Fruit fly (Drosophila melanogaster) whole organism, embryonic: ENCODE measurements around the gene Bx.
A peak's percentile ranks its signal among the peaks of the same experiment; 100 is the strongest.

Source experiments
- Abd-B ChIP-seq: fragments of 200-800 bp; sonication (Bioruptor generic); optimal IDR thresholded peaks from 2 replicates; lab custom pipeline; 2018; ENCODE audit warnings: missing biosample characterization, mild to moderate bottlenecking, missing genetic modification characterization, moderate library complexity
- Adf1 ChIP-seq: fragments of 200-800 bp; sonication (Bioruptor generic); IDR thresholded peaks from 2 replicates; pipeline ENCODE4 v1.3.6; 2022; ENCODE audit warnings: missing biosample characterization, missing genetic modification characterization
- CG10462 ChIP-seq: fragments of 200-800 bp; sonication (Bioruptor generic); optimal IDR thresholded peaks from 2 replicates; lab custom pipeline; 2016; ENCODE audit warnings: missing biosample characterization, missing genetic modification characterization
- CG12659 ChIP-seq: fragments of 200-800 bp; sonication (Bioruptor generic); optimal IDR thresholded peaks from 3 replicates; lab custom pipeline; 2017; ENCODE audit warnings: mild to moderate bottlenecking, missing biosample characterization, missing genetic modification reagents, missing genetic modification characterization
- CG12769 ChIP-seq: fragments of 200-800 bp; sonication (Bioruptor generic); optimal IDR thresholded peaks from 2 replicates; lab custom pipeline; 2019; ENCODE audit warnings: missing biosample characterization, mild to moderate bottlenecking, missing genetic modification characterization, moderate library complexity
- CG14710 ChIP-seq: fragments of 200-800 bp; sonication (Bioruptor generic); optimal IDR thresholded peaks from 3 replicates; lab custom pipeline; 2019; ENCODE audit warnings: missing biosample characterization, mild to moderate bottlenecking, missing genetic modification characterization, moderate library complexity
- CG1602 ChIP-seq: fragments of 200-800 bp; sonication (Bioruptor generic); optimal IDR thresholded peaks from 3 replicates; lab custom pipeline; 2016; ENCODE audit warnings: missing biosample characterization, missing genetic modification characterization
- CG16813 ChIP-seq: fragments of 200-800 bp; sonication (Bioruptor generic); IDR thresholded peaks from 3 replicates; pipeline ENCODE4 v1.3.6; 2022; ENCODE audit warnings: missing biosample characterization, missing genetic modification characterization; ENCODE audit not compliant: partially characterized antibody
- CG16815 ChIP-seq: fragments of 200-800 bp; sonication (Bioruptor generic); optimal IDR thresholded peaks from 3 replicates; lab custom pipeline; 2017; ENCODE audit warnings: missing biosample characterization, mild to moderate bottlenecking, missing genetic modification characterization
- CG17359 ChIP-seq: fragments of 200-800 bp; sonication (Bioruptor generic); optimal IDR thresholded peaks from 3 replicates; lab custom pipeline; 2018; ENCODE audit warnings: missing biosample characterization, mild to moderate bottlenecking, missing genetic modification characterization, moderate library complexity
- CG17612 ChIP-seq: fragments of 200-800 bp; sonication (Bioruptor generic); IDR thresholded peaks from 2 replicates; pipeline ENCODE4 v1.3.6; 2022; ENCODE audit warnings: missing biosample characterization, missing genetic modification characterization
- CG1832 ChIP-seq: fragments of 200-800 bp; sonication (Bioruptor generic); optimal IDR thresholded peaks from 2 replicates; lab custom pipeline; 2017; ENCODE audit warnings: missing biosample characterization, mild to moderate bottlenecking, missing genetic modification characterization, inconsistent platforms
- CG18476 ChIP-seq: fragments of 200-800 bp; sonication (Bioruptor generic); optimal IDR thresholded peaks from 2 replicates; lab custom pipeline; 2016; ENCODE audit warnings: missing biosample characterization, mild to moderate bottlenecking, missing genetic modification characterization
- CG2889 ChIP-seq: fragments of 200-800 bp; sonication (Bioruptor generic); IDR thresholded peaks from 3 replicates; pipeline ENCODE4 v1.3.6; 2022; ENCODE audit warnings: missing biosample characterization, missing genetic modification characterization
- CG30020 ChIP-seq: fragments of 200-800 bp; optimal IDR thresholded peaks from 2 replicates; lab custom pipeline; 2019; ENCODE audit warnings: missing biosample characterization, mild to moderate bottlenecking, missing genetic modification characterization, moderate library complexity
- CG30431 ChIP-seq: fragments of 200-800 bp; sonication (Bioruptor generic); optimal IDR thresholded peaks from 2 replicates; lab custom pipeline; 2017; ENCODE audit warnings: missing biosample characterization, missing genetic modification characterization
- CG31441 ChIP-seq: fragments of 200-800 bp; sonication (Bioruptor generic); IDR thresholded peaks from 2 replicates; pipeline ENCODE4 v1.3.6; 2022; ENCODE audit warnings: missing biosample characterization, missing genetic modification characterization
- CG3163 ChIP-seq: fragments of 200-800 bp; sonication (Bioruptor generic); optimal IDR thresholded peaks from 3 replicates; lab custom pipeline; 2016; ENCODE audit warnings: missing biosample characterization, missing genetic modification characterization
- CG5245 ChIP-seq: fragments of 200-800 bp; sonication (Bioruptor generic); optimal IDR thresholded peaks from 3 replicates; lab custom pipeline; 2016; ENCODE audit warnings: missing biosample characterization, missing genetic modification characterization
- CG6683 ChIP-seq: fragments of 200-800 bp; sonication (Bioruptor generic); optimal IDR thresholded peaks from 2 replicates; lab custom pipeline; 2017; ENCODE audit warnings: missing biosample characterization, mild to moderate bottlenecking, missing genetic modification characterization, missing genetic modification reagents
- CG7928 ChIP-seq: fragments of 200-800 bp; sonication (Bioruptor generic); optimal IDR thresholded peaks from 2 replicates; lab custom pipeline; 2017; ENCODE audit warnings: missing biosample characterization, mild to moderate bottlenecking, missing genetic modification characterization
- CG8089 ChIP-seq: fragments of 200-800 bp; sonication (Bioruptor generic); optimal IDR thresholded peaks from 3 replicates; lab custom pipeline; 2016; ENCODE audit warnings: missing biosample characterization, missing genetic modification characterization
- Chrac-16 ChIP-seq: fragments of 200-800 bp; sonication (Bioruptor generic); optimal IDR thresholded peaks from 3 replicates; lab custom pipeline; 2016; ENCODE audit warnings: missing biosample characterization, missing genetic modification characterization
- Dll ChIP-seq: fragments of 200-800 bp; sonication (Bioruptor generic); IDR thresholded peaks from 4 replicates; pipeline ENCODE4 v1.3.6; 2022; ENCODE audit warnings: missing biosample characterization, missing genetic modification characterization; ENCODE audit not compliant: partially characterized antibody
- Dp ChIP-seq: fragments of 200-800 bp; sonication (Bioruptor generic); optimal IDR thresholded peaks from 2 replicates; lab custom pipeline; 2018; ENCODE audit warnings: missing biosample characterization, mild to moderate bottlenecking, missing genetic modification characterization, moderate library complexity
- ERR ChIP-seq: fragments of 200-800 bp; sonication (Bioruptor generic); optimal IDR thresholded peaks from 2 replicates; lab custom pipeline; 2016; ENCODE audit warnings: missing biosample characterization, missing genetic modification characterization
- Eip74EF ChIP-seq, 2 experiments: fragments of 200-800 bp in 1 of 2; fragments of >200 bp in 1 of 2; sonication (Bioruptor generic) in 1 of 2; optimal IDR thresholded peaks; 2 replicates each; lab custom pipeline; 2017 to 2019; ENCODE audit warnings: missing biosample characterization in 2 of 2, missing genetic modification characterization in 2 of 2, mild to moderate bottlenecking in 1 of 2, moderate library complexity in 1 of 2
- Gsc ChIP-seq: fragments of 200-800 bp; sonication (Bioruptor generic); IDR thresholded peaks from 2 replicates; pipeline ENCODE4 v1.3.6; 2022; ENCODE audit warnings: missing biosample characterization, missing genetic modification characterization
- Gug ChIP-seq: fragments of 200-800 bp; sonication (Bioruptor generic); IDR thresholded peaks from 4 replicates; pipeline ENCODE4 v1.3.6; 2022; ENCODE audit warnings: missing biosample characterization, missing genetic modification characterization
- HLH54F ChIP-seq: fragments of 200-800 bp; sonication (Bioruptor generic); optimal IDR thresholded peaks from 3 replicates; lab custom pipeline; 2016; ENCODE audit warnings: missing biosample characterization, missing genetic modification characterization
- Hr39 ChIP-seq: fragments of >200 bp; optimal IDR thresholded peaks from 2 replicates; lab custom pipeline; 2017
- Hr78 ChIP-seq, 2 experiments: fragments of 200-800 bp in 1 of 2; fragments of >200 bp in 1 of 2; sonication (Bioruptor generic) in 1 of 2; optimal IDR thresholded peaks; 2 replicates each; lab custom pipeline; 2017 to 2019; ENCODE audit warnings: missing biosample characterization in 2 of 2, missing genetic modification characterization in 2 of 2, mild to moderate bottlenecking in 1 of 2, moderate library complexity in 1 of 2
- Lhr ChIP-seq: fragments of 200-800 bp; sonication (Bioruptor generic); optimal IDR thresholded peaks from 3 replicates; lab custom pipeline; 2017; ENCODE audit warnings: mild to moderate bottlenecking, missing biosample characterization, missing genetic modification reagents, missing genetic modification characterization
- NC2β ChIP-seq: fragments of 200-800 bp; sonication (Bioruptor generic); optimal IDR thresholded peaks from 2 replicates; lab custom pipeline; 2016; ENCODE audit warnings: missing biosample characterization, missing genetic modification characterization
- Nf-YA ChIP-seq: fragments of 200-800 bp; sonication (Bioruptor generic); IDR thresholded peaks from 2 replicates; pipeline ENCODE4 v1.3.6; 2022; ENCODE audit warnings: missing biosample characterization, missing genetic modification characterization
- Optix ChIP-seq: fragments of 200-800 bp; sonication (Bioruptor generic); IDR thresholded peaks from 3 replicates; pipeline ENCODE4 v1.3.6; 2022; ENCODE audit warnings: missing biosample characterization, missing genetic modification characterization
- Ptx1 ChIP-seq: fragments of 200-800 bp; sonication (Bioruptor generic); IDR thresholded peaks from 2 replicates; pipeline ENCODE4 v1.3.6; 2022; ENCODE audit warnings: missing biosample characterization, missing genetic modification characterization
- Spps ChIP-seq: fragments of 200-800 bp; sonication (Bioruptor generic); optimal IDR thresholded peaks from 2 replicates; lab custom pipeline; 2018; ENCODE audit warnings: missing biosample characterization, mild to moderate bottlenecking, missing genetic modification characterization
- Stat92E ChIP-seq, 3 experiments: fragments of >200 bp in 2 of 3; fragments of 200-800 bp in 1 of 3; sonication (Bioruptor generic) in 1 of 3; optimal IDR thresholded peaks; 2 replicates each; lab custom pipeline; 2017 to 2019; ENCODE audit warnings: missing biosample characterization in 3 of 3, missing genetic modification characterization in 3 of 3, mild to moderate bottlenecking in 1 of 3, moderate library complexity in 1 of 3
- TFAM ChIP-seq: fragments of 200-800 bp; sonication (Bioruptor generic); optimal IDR thresholded peaks from 2 replicates; lab custom pipeline; 2017; ENCODE audit warnings: missing biosample characterization, missing genetic modification characterization, inconsistent platforms
- ap ChIP-seq: fragments of 200-800 bp; sonication (Bioruptor generic); IDR thresholded peaks from 2 replicates; pipeline ENCODE4 v1.3.6; 2022; ENCODE audit warnings: missing biosample characterization, missing genetic modification characterization
- bbx ChIP-seq: fragments of 200-800 bp; sonication (Bioruptor generic); IDR thresholded peaks from 2 replicates; pipeline ENCODE4 v1.3.6; 2022; ENCODE audit warnings: missing biosample characterization, missing genetic modification characterization; ENCODE audit not compliant: partially characterized antibody
- bsh ChIP-seq, 2 experiments: fragments of 200-800 bp; sonication (Bioruptor generic); optimal IDR thresholded peaks; 2 replicates each; lab custom pipeline; 2017 to 2018; ENCODE audit warnings: mild to moderate bottlenecking in 2 of 2, missing biosample characterization in 2 of 2, missing genetic modification characterization in 2 of 2, moderate library complexity in 1 of 2
- btn ChIP-seq: fragments of 200-800 bp; sonication (Bioruptor generic); optimal IDR thresholded peaks from 2 replicates; lab custom pipeline; 2016; ENCODE audit warnings: missing biosample characterization, missing genetic modification characterization
- eyg ChIP-seq: fragments of 200-800 bp; sonication (Bioruptor generic); optimal IDR thresholded peaks from 3 replicates; lab custom pipeline; 2016; ENCODE audit warnings: missing biosample characterization, missing genetic modification characterization
- gem ChIP-seq: fragments of 200-800 bp; sonication (Bioruptor generic); optimal IDR thresholded peaks from 2 replicates; lab custom pipeline; 2019; ENCODE audit warnings: missing biosample characterization, mild to moderate bottlenecking, missing genetic modification characterization, moderate library complexity
- hb ChIP-seq: fragments of 200-800 bp; sonication (Bioruptor generic); IDR thresholded peaks from 3 replicates; pipeline ENCODE4 v1.3.6; 2022; ENCODE audit warnings: missing biosample characterization, missing genetic modification characterization; ENCODE audit not compliant: partially characterized antibody
- lmd ChIP-seq: fragments of 200-800 bp; sonication (Bioruptor generic); IDR thresholded peaks from 2 replicates; pipeline ENCODE4 v1.3.6; 2022; ENCODE audit warnings: missing biosample characterization, missing genetic modification characterization
- onecut ChIP-seq: fragments of 200-800 bp; sonication (Bioruptor generic); IDR thresholded peaks from 2 replicates; pipeline ENCODE4 v1.3.6; 2022; ENCODE audit warnings: missing biosample characterization, missing genetic modification characterization
- vfl ChIP-seq: fragments of 200-800 bp; sonication (Bioruptor generic); optimal IDR thresholded peaks from 2 replicates; lab custom pipeline; 2016; ENCODE audit warnings: missing biosample characterization, missing genetic modification characterization

The Bx gene

dm6 chrX:18515988-18516541 lies 837 bp downstream of the Bx start:
- no peak for TF ChIP-seq CG6683 (GFP tag; lab: Kevin White, UChicago)
- no peak for TF ChIP-seq Dll (GFP tag; lab: Robert Waterston, UW)
- no peak for TF ChIP-seq bsh (GFP tag; optimal IDR thresholded peaks at IDR 0.05; lab: Kevin White, UChicago)
- TF ChIP-seq CG14710 (tag; lab: Kevin White, UChicago): peak; percentile 13
- peak; percentile 23 for TF ChIP-seq HLH54F (GFP tag; lab: Kevin White, UChicago)
- no peak for TF ChIP-seq Optix (GFP tag; lab: Robert Waterston, UW)
- no peak for TF ChIP-seq onecut
- TF ChIP-seq Adf1 (GFP tag; lab: Robert Waterston, UW): no peak
- no peak for TF ChIP-seq bbx
- no peak for TF ChIP-seq Hr39 (lab: Kevin White, UChicago)
- TF ChIP-seq CG5245 (GFP tag; lab: Kevin White, UChicago): no peak
- peak; percentile 7 for TF ChIP-seq CG12659 (GFP tag; lab: Kevin White, UChicago)
- no peak for TF ChIP-seq Chrac-16 (GFP tag; lab: Kevin White, UChicago)
- no peak for TF ChIP-seq Eip74EF (GFP tag; optimal IDR thresholded peaks at IDR 0.05; lab: Kevin White, UChicago)
- peak; percentile 1 for TF ChIP-seq CG8089
- no peak for TF ChIP-seq NC2β (GFP tag; lab: Kevin White, UChicago)
- no peak for TF ChIP-seq TFAM (GFP tag; lab: Kevin White, UChicago)
- TF ChIP-seq hb (GFP tag; lab: Robert Waterston, UW): no peak
- no peak; the same call in 1 of the 2 replicates for TF ChIP-seq CG31441 (GFP tag; lab: Robert Waterston, UW)
- no peak for TF ChIP-seq Abd-B (GFP tag; lab: Kevin White, UChicago)
- TF ChIP-seq vfl: no peak
- TF ChIP-seq CG2889 (GFP tag; lab: Robert Waterston, UW): no peak
- no peak for TF ChIP-seq Dp (GFP tag; lab: Kevin White, UChicago)
- TF ChIP-seq Gug (GFP tag; lab: Robert Waterston, UW): no peak
- TF ChIP-seq ERR (GFP tag; lab: Kevin White, UChicago): no peak
- peak; percentile 39 for TF ChIP-seq CG1832 (GFP tag; lab: Kevin White, UChicago)
- no peak for TF ChIP-seq CG30431 (GFP tag; lab: Kevin White, UChicago)
- TF ChIP-seq Stat92E (GFP tag; optimal IDR thresholded peaks at IDR 0.05; lab: Kevin White, UChicago): no peak
- no peak for TF ChIP-seq Hr78 (GFP tag; optimal IDR thresholded peaks at IDR 0.05; lab: Kevin White, UChicago)
- TF ChIP-seq CG3163 (GFP tag; lab: Kevin White, UChicago): no peak
- TF ChIP-seq lmd (GFP tag; lab: Robert Waterston, UW): peak; percentile 23; the same call in 1 of the 2 replicates
- no peak for TF ChIP-seq CG17612 (GFP tag; lab: Robert Waterston, UW)
- no peak for TF ChIP-seq eyg (GFP tag; lab: Kevin White, UChicago)
- TF ChIP-seq gem (tag; lab: Kevin White, UChicago): peak; percentile 14
- no peak for TF ChIP-seq btn
- no peak for TF ChIP-seq CG30020
- TF ChIP-seq Lhr (GFP tag; lab: Kevin White, UChicago): no peak
- TF ChIP-seq CG10462: no peak
- peak; percentile 13 for TF ChIP-seq CG12769
- no peak for TF ChIP-seq CG16813
- no peak for TF ChIP-seq CG16815
- no peak for TF ChIP-seq Gsc
- TF ChIP-seq Ptx1 (GFP tag; lab: Robert Waterston, UW): peak; percentile 33; the same call in 1 of the 2 replicates
- TF ChIP-seq CG7928 (GFP tag; lab: Kevin White, UChicago): no peak
- TF ChIP-seq CG17359 (tag; lab: Kevin White, UChicago): no peak
- TF ChIP-seq CG1602 (GFP tag; lab: Kevin White, UChicago): no peak
- no peak for TF ChIP-seq ap
- TF ChIP-seq CG18476 (GFP tag; lab: Kevin White, UChicago): no peak
- TF ChIP-seq Nf-YA (GFP tag; lab: Robert Waterston, UW): no peak
- no peak for TF ChIP-seq Spps
